Worm (Caenorhabditis elegans) whole organism, midembryonic: Measurements from ENCODE around the gene aexr-3.

Source experiments
- flt-1 ChIP-seq: fragments of 200-800 bp; sonication (Bioruptor generic); IDR thresholded peaks from 2 replicates; pipeline ENCODE4 v1.3.6; 2022; ENCODE audit warnings: missing genetic modification characterization, missing compliant biosample characterization
- med-1 ChIP-seq: sonication (generic microtip); optimal IDR thresholded peaks from 2 replicates; lab custom pipeline; 2017; ENCODE audit warnings: missing genetic modification characterization, mild to moderate bottlenecking, missing compliant biosample characterization, antibody characterized with exemption, missing genetic modification reagents; ENCODE audit not compliant: insufficient read depth
- ref-1 ChIP-seq: fragments of 200-800 bp; sonication (Bioruptor generic); conservative IDR thresholded peaks from 2 replicates; pipeline ENCODE4 v1.3.6; 2022; ENCODE audit warnings: missing genetic modification reagents, missing genetic modification characterization, missing compliant biosample characterization
- ztf-23 ChIP-seq: fragments of 200-800 bp; sonication (Bioruptor generic); IDR thresholded peaks from 2 replicates; pipeline ENCODE4 v1.3.6; 2022; ENCODE audit warnings: missing genetic modification reagents, missing genetic modification characterization, missing compliant biosample characterization

DNA sequence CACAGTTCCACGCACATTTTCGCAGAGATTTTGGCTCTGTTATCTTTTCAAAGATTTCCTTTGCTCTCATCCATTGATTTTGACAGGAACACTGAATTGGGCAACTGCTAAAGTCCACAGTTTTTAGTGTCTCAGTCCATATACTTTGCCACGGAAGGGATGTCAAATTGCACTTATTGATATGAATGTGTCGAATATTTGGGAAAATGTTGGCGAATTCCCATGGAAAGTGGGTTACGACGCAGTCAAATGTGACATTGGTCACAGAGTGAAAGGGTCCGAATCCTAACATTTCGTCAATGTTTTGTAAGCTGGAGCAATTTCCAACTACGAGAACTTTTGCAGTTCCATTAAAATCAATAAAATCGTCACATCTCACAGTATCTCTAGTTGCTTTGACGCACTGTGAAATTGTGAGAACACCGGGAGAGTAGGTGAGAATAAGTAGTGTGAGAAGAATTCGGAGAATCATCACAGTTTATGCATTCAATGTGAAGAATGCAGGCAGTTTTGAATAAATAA is 10.4 kb downstream of the aexr-3 start, which contains the start of gene trk-1:
- no peak for TF ChIP-seq flt-1
- no peak for TF ChIP-seq med-1 (GFP tag; lab: Kevin White, UChicago)
- no peak for TF ChIP-seq ztf-23 (GFP tag; lab: Robert Waterston, UW)
- TF ChIP-seq ref-1 (GFP tag; lab: Robert Waterston, UW): no peak
